Worm (Caenorhabditis elegans): ENCODE measurements around the gene txt-18.

The txt-18 gene

DNA sequence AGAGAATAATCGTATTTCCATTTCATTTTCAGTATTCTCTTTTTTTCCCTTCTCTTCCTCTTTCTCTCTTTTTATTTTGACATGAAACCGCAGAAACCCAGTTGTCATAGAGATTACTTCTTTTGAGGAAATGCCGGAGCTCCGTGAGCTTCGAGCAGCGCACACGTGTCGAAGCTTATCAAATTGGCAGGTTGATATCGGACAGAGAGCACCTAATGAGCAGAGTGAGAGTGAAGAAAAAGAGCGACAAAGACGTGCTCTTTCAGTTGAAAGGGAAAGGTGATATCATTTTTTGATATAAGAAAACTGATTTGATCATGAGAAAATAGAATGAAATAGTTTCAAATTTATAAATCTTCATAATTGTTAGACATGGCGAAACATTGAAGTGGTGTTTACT, 8.5 kb upstream of the txt-18 start, which contains the start of gene C32D5.14:
C32D5.14 (plus strand) TSS at position 131 of the 400 bp plus-strand sequence.
- no peak for TF ChIP-seq snpc-4 (tag; optimal IDR thresholded peaks at IDR 0.05)
- no peak for TF ChIP-seq sem-2 (GFP tag; optimal IDR thresholded peaks at IDR 0.05)

ce11 chrII:6339511-6339910, 4.4 kb upstream of the txt-18 start:
- no peak for TF ChIP-seq unc-120 (tag; optimal IDR thresholded peaks at IDR 0.05; ENCODE audit: poor library complexity, severe bottlenecking)

ce11 chrII:6339948-6340347, 3.9 kb upstream of the txt-18 start, which contains the start of gene C32D5.7:
Gene C32D5.7, minus strand, starts transcription at chrII:6340048.
- TF ChIP-seq elt-1 (tag; optimal IDR thresholded peaks at IDR 0.05; ENCODE audit: borderline replicate concordance, insufficient read depth): no peak
- TF ChIP-seq ham-2 (GFP tag; optimal IDR thresholded peaks at IDR 0.05): no peak
- no peak for TF ChIP-seq unc-39 (tag; optimal IDR thresholded peaks at IDR 0.05)
- TF ChIP-seq unc-120 (tag; optimal IDR thresholded peaks at IDR 0.05; ENCODE audit: poor library complexity, severe bottlenecking): no peak
- TF ChIP-seq hlh-1 (tag; optimal IDR thresholded peaks at IDR 0.05): no peak
- TF ChIP-seq ceh-83 (GFP tag; optimal IDR thresholded peaks at IDR 0.05): no peak
- no peak for TF ChIP-seq tbx-8 (GFP tag; optimal IDR thresholded peaks at IDR 0.05)
- no peak for TF ChIP-seq lin-32 (GFP tag; optimal IDR thresholded peaks at IDR 0.05)
- TF ChIP-seq snpc-4 (tag; optimal IDR thresholded peaks at IDR 0.05): no peak
- no peak for TF ChIP-seq mab-5 (tag; optimal IDR thresholded peaks at IDR 0.05)
- TF ChIP-seq blmp-1 (tag; optimal IDR thresholded peaks at IDR 0.05): no peak
- no peak for TF ChIP-seq unc-62 (GFP tag; optimal IDR thresholded peaks at IDR 0.05)
- no peak for TF ChIP-seq ces-1 (GFP tag; optimal IDR thresholded peaks at IDR 0.05)
- TF ChIP-seq ceh-43 (GFP tag; optimal IDR thresholded peaks at IDR 0.05): no peak
- TF ChIP-seq mep-1 (tag; optimal IDR thresholded peaks at IDR 0.05): no peak
- TF ChIP-seq nhr-28 (tag; optimal IDR thresholded peaks at IDR 0.05): no peak
- TF ChIP-seq pha-4 (tag; optimal IDR thresholded peaks at IDR 0.05): no peak
- no peak for TF ChIP-seq sem-2 (GFP tag; optimal IDR thresholded peaks at IDR 0.05)
- TF ChIP-seq lsy-2 (tag; optimal IDR thresholded peaks at IDR 0.05): no peak

DNA sequence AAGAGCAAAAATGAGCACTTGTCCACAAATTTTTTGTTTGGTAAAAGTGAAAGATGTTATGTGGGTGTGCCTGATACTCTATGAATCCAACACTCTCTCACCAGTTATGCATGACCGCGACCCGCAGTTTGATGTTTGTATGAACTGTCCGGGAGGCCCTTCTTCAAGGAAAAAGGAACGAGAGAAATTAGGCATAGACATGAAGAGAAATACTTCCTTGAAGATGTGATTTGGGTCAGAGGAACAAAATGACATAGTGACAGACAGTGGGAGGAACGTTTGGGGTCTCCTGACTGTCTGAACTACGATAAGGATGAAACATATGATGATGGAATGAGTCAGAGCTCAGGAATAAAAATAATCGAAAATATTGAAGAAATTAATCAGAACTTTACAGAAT, 2.8 kb upstream of the txt-18 start:
- TF ChIP-seq zip-8 (tag; optimal IDR thresholded peaks at IDR 0.05): no peak
- TF ChIP-seq mep-1 (tag; optimal IDR thresholded peaks at IDR 0.05): no peak
- no peak for TF ChIP-seq mab-5 (tag; optimal IDR thresholded peaks at IDR 0.05)
- TF ChIP-seq hlh-1 (tag; optimal IDR thresholded peaks at IDR 0.05): no peak
- no peak for TF ChIP-seq nhr-12 (tag; optimal IDR thresholded peaks at IDR 0.05)
- no peak for TF ChIP-seq ces-1 (GFP tag; optimal IDR thresholded peaks at IDR 0.05)
- no peak for TF ChIP-seq bed-3 (GFP tag; optimal IDR thresholded peaks at IDR 0.05)
- TF ChIP-seq tbx-8 (GFP tag; optimal IDR thresholded peaks at IDR 0.05): no peak
- TF ChIP-seq ztf-11 (tag; optimal IDR thresholded peaks at IDR 0.05): no peak
- TF ChIP-seq sptf-1 (tag; optimal IDR thresholded peaks at IDR 0.05): no peak
- TF ChIP-seq elt-1 (tag; optimal IDR thresholded peaks at IDR 0.05; ENCODE audit: borderline replicate concordance, insufficient read depth): no peak

ce11 chrII:6342455-6342854, 1.4 kb upstream of the txt-18 start:
- no peak for TF ChIP-seq elt-3 (tag; optimal IDR thresholded peaks at IDR 0.05)
- TF ChIP-seq unc-120 (tag; optimal IDR thresholded peaks at IDR 0.05; ENCODE audit: poor library complexity, severe bottlenecking): no peak
- TF ChIP-seq snpc-4 (tag; optimal IDR thresholded peaks at IDR 0.05): no peak
- TF ChIP-seq tbx-8 (GFP tag; optimal IDR thresholded peaks at IDR 0.05): no peak
- no peak for TF ChIP-seq bed-3 (GFP tag; optimal IDR thresholded peaks at IDR 0.05)
- no peak for TF ChIP-seq flh-1 (GFP tag; optimal IDR thresholded peaks at IDR 0.05)
- TF ChIP-seq lin-32 (GFP tag; optimal IDR thresholded peaks at IDR 0.05): no peak
- TF ChIP-seq unc-39 (tag; optimal IDR thresholded peaks at IDR 0.05): no peak
- no peak for TF ChIP-seq ceh-39 (tag; optimal IDR thresholded peaks at IDR 0.05)
- no peak for TF ChIP-seq nhr-237 (tag; optimal IDR thresholded peaks at IDR 0.05)
- no peak for TF ChIP-seq ham-2 (GFP tag; optimal IDR thresholded peaks at IDR 0.05)
- TF ChIP-seq mls-2 (tag; optimal IDR thresholded peaks at IDR 0.05): no peak
- no peak for TF ChIP-seq blmp-1 (tag; optimal IDR thresholded peaks at IDR 0.05)
- no peak for TF ChIP-seq nhr-76 (tag; optimal IDR thresholded peaks at IDR 0.05)
- TF ChIP-seq sem-2 (GFP tag; optimal IDR thresholded peaks at IDR 0.05): no peak
- no peak for TF ChIP-seq lin-13 (tag; optimal IDR thresholded peaks at IDR 0.05)
- TF ChIP-seq nhr-28 (tag; optimal IDR thresholded peaks at IDR 0.05): no peak
- TF ChIP-seq mab-5 (tag; optimal IDR thresholded peaks at IDR 0.05): no peak
- no peak for TF ChIP-seq ces-1 (GFP tag; optimal IDR thresholded peaks at IDR 0.05)
